Worm (Caenorhabditis elegans) whole organism, L1 larva: ENCODE results near the gene klc-1.

Experiments used
- ama-1 ChIP-seq: fragments of 150-350 bp; optimal IDR thresholded peaks from 2 replicates; lab custom pipeline; 2014
- elt-3 ChIP-seq, 6 experiments: fragments of 150-350 bp in 1 of 6; sonication (generic microtip); optimal IDR thresholded peaks; 2 replicates each; lab custom pipeline; 2017 to 2018; ENCODE audit warnings: missing biosample characterization in 6 of 6, missing genetic modification characterization in 6 of 6, inconsistent platforms in 1 of 6
- lin-13 ChIP-seq: fragments of 150-350 bp; optimal IDR thresholded peaks from 2 replicates; lab custom pipeline; 2014; ENCODE audit warnings: missing biosample characterization, missing genetic modification reagents, missing genetic modification characterization

- TF ChIP-seq ama-1 (lab: Kevin White, UChicago) (no peak), elt-3 (tag; optimal IDR thresholded peaks at IDR 0.05; lab: Kevin White, UChicago) (no peak), lin-13 (no peak)
Measured at ce11 chrIV:11038618-11038664, 45.1 kb upstream of the klc-1 start, which contains the start of gene kdin-1.
